Fruit fly (Drosophila melanogaster) whole organism, embryonic: ENCODE measurements around the gene TrpRS.

Source experiments
- CG11504 ChIP-seq: fragments of 200-800 bp; sonication (Bioruptor generic); optimal IDR thresholded peaks from 3 replicates; lab custom pipeline; 2019; ENCODE audit warnings: missing biosample characterization, mild to moderate bottlenecking, missing genetic modification characterization, moderate library complexity
- CG1233 ChIP-seq: fragments of 200-800 bp; sonication (Bioruptor generic); optimal IDR thresholded peaks from 4 replicates; lab custom pipeline; 2018; ENCODE audit warnings: missing biosample characterization, mild to moderate bottlenecking, missing genetic modification characterization
- CG12659 ChIP-seq: fragments of 200-800 bp; sonication (Bioruptor generic); optimal IDR thresholded peaks from 3 replicates; lab custom pipeline; 2017; ENCODE audit warnings: mild to moderate bottlenecking, missing biosample characterization, missing genetic modification reagents, missing genetic modification characterization
- CG13894 ChIP-seq: fragments of 200-800 bp; sonication (Bioruptor generic); optimal IDR thresholded peaks from 3 replicates; lab custom pipeline; 2018; ENCODE audit warnings: missing biosample characterization, mild to moderate bottlenecking, missing genetic modification characterization, moderate library complexity
- CG2678 ChIP-seq: fragments of 200-800 bp; sonication (Bioruptor generic); optimal IDR thresholded peaks from 3 replicates; lab custom pipeline; 2019; ENCODE audit warnings: missing biosample characterization, mild to moderate bottlenecking, missing genetic modification characterization, moderate library complexity
- CG30431 ChIP-seq: fragments of 200-800 bp; sonication (Bioruptor generic); optimal IDR thresholded peaks from 2 replicates; lab custom pipeline; 2017; ENCODE audit warnings: missing biosample characterization, missing genetic modification characterization
- CG31224 ChIP-seq: fragments of 200-800 bp; sonication (Bioruptor generic); IDR thresholded peaks from 2 replicates; pipeline ENCODE4 v1.3.6; 2022; ENCODE audit warnings: missing biosample characterization, missing genetic modification characterization
- CG32532 ChIP-seq: fragments of 200-800 bp; sonication (Bioruptor generic); IDR thresholded peaks from 2 replicates; pipeline ENCODE4 v1.3.6; 2022; ENCODE audit warnings: missing biosample characterization, missing genetic modification characterization
- CG4282 ChIP-seq: fragments of 200-800 bp; sonication (Bioruptor generic); optimal IDR thresholded peaks from 2 replicates; lab custom pipeline; 2016; ENCODE audit warnings: missing biosample characterization, missing genetic modification characterization
- CG43689 ChIP-seq: fragments of 200-800 bp; sonication (Bioruptor generic); IDR thresholded peaks from 2 replicates; pipeline ENCODE4 v1.3.6; 2022; ENCODE audit warnings: missing biosample characterization, missing genetic modification characterization
- CG4424 ChIP-seq: fragments of 200-800 bp; sonication (Bioruptor generic); optimal IDR thresholded peaks from 3 replicates; lab custom pipeline; 2016; ENCODE audit warnings: missing biosample characterization, missing genetic modification characterization
- CG5245 ChIP-seq: fragments of 200-800 bp; sonication (Bioruptor generic); optimal IDR thresholded peaks from 3 replicates; lab custom pipeline; 2016; ENCODE audit warnings: missing biosample characterization, missing genetic modification characterization
- CG6272 ChIP-seq: fragments of 200-800 bp; sonication (Bioruptor generic); IDR thresholded peaks from 2 replicates; pipeline ENCODE4 v1.3.6; 2022; ENCODE audit warnings: missing biosample characterization, missing genetic modification characterization
- CG6654 ChIP-seq: fragments of 200-800 bp; sonication (Bioruptor generic); optimal IDR thresholded peaks from 2 replicates; lab custom pipeline; 2017; ENCODE audit warnings: missing biosample characterization, mild to moderate bottlenecking, missing genetic modification characterization
- CG7556 ChIP-seq: fragments of 200-800 bp; sonication (Bioruptor generic); optimal IDR thresholded peaks from 2 replicates; lab custom pipeline; 2017; ENCODE audit warnings: missing biosample characterization, mild to moderate bottlenecking, missing genetic modification characterization
- CG7963 ChIP-seq: fragments of 200-800 bp; sonication (Bioruptor generic); IDR thresholded peaks from 3 replicates; pipeline ENCODE4 v1.3.6; 2022; ENCODE audit warnings: missing biosample characterization, missing genetic modification characterization; ENCODE audit not compliant: partially characterized antibody
- CG8765 ChIP-seq: fragments of 200-800 bp; sonication (Bioruptor generic); IDR thresholded peaks from 2 replicates; pipeline ENCODE4 v1.3.6; 2022; ENCODE audit warnings: missing biosample characterization, missing genetic modification characterization
- CG9215 ChIP-seq: fragments of 200-800 bp; sonication (Bioruptor generic); IDR thresholded peaks from 2 replicates; pipeline ENCODE4 v1.3.6; 2022; ENCODE audit warnings: missing biosample characterization, missing genetic modification characterization
- CG9609 ChIP-seq: fragments of 200-800 bp; sonication (Bioruptor generic); optimal IDR thresholded peaks from 3 replicates; lab custom pipeline; 2016; ENCODE audit warnings: missing biosample characterization, missing genetic modification characterization
- CkIIα-i1 ChIP-seq: fragments of 200-800 bp; sonication (Bioruptor generic); IDR thresholded peaks from 2 replicates; pipeline ENCODE4 v1.3.6; 2022; ENCODE audit warnings: missing biosample characterization, missing genetic modification characterization
- Dfd ChIP-seq, 2 experiments: fragments of >200 bp; optimal IDR thresholded peaks; 2 replicates each; lab custom pipeline; 2017; ENCODE audit warnings: missing biosample characterization in 2 of 2, missing genetic modification characterization in 2 of 2
- E2f1 ChIP-seq: fragments of 200-800 bp; sonication (Bioruptor generic); IDR thresholded peaks from 2 replicates; pipeline ENCODE4 v1.3.6; 2022; ENCODE audit warnings: missing biosample characterization, missing genetic modification characterization
- Eip74EF ChIP-seq, 2 experiments: fragments of 200-800 bp in 1 of 2; fragments of >200 bp in 1 of 2; sonication (Bioruptor generic) in 1 of 2; optimal IDR thresholded peaks; 2 replicates each; lab custom pipeline; 2017 to 2019; ENCODE audit warnings: missing biosample characterization in 2 of 2, missing genetic modification characterization in 2 of 2, mild to moderate bottlenecking in 1 of 2, moderate library complexity in 1 of 2
- HLHmδ ChIP-seq: fragments of 200-800 bp; sonication (Bioruptor generic); optimal IDR thresholded peaks from 2 replicates; lab custom pipeline; 2018; ENCODE audit warnings: missing biosample characterization, mild to moderate bottlenecking, missing genetic modification characterization, moderate library complexity
- HmgZ ChIP-seq: fragments of 200-800 bp; sonication (Bioruptor generic); optimal IDR thresholded peaks from 2 replicates; lab custom pipeline; 2018; ENCODE audit warnings: missing biosample characterization, mild to moderate bottlenecking, missing genetic modification characterization
- Hr39 ChIP-seq: fragments of >200 bp; optimal IDR thresholded peaks from 2 replicates; lab custom pipeline; 2017
- Hr78 ChIP-seq, 2 experiments: fragments of 200-800 bp in 1 of 2; fragments of >200 bp in 1 of 2; sonication (Bioruptor generic) in 1 of 2; optimal IDR thresholded peaks; 2 replicates each; lab custom pipeline; 2017 to 2019; ENCODE audit warnings: missing biosample characterization in 2 of 2, missing genetic modification characterization in 2 of 2, mild to moderate bottlenecking in 1 of 2, moderate library complexity in 1 of 2
- Hsf ChIP-seq: fragments of 200-800 bp; sonication (Bioruptor generic); optimal IDR thresholded peaks from 3 replicates; lab custom pipeline; 2016; ENCODE audit warnings: missing biosample characterization, missing genetic modification characterization
- Lhr ChIP-seq: fragments of 200-800 bp; sonication (Bioruptor generic); optimal IDR thresholded peaks from 3 replicates; lab custom pipeline; 2017; ENCODE audit warnings: mild to moderate bottlenecking, missing biosample characterization, missing genetic modification reagents, missing genetic modification characterization
- NC2α ChIP-seq: fragments of 200-800 bp; sonication (Bioruptor generic); optimal IDR thresholded peaks from 2 replicates; lab custom pipeline; 2016; ENCODE audit warnings: missing biosample characterization, missing genetic modification characterization
- Rfx ChIP-seq: fragments of 200-800 bp; sonication (Bioruptor generic); IDR thresholded peaks from 2 replicates; pipeline ENCODE4 v1.3.6; 2022; ENCODE audit warnings: missing biosample characterization, missing genetic modification characterization
- Sin3A ChIP-seq: fragments of >200 bp; optimal IDR thresholded peaks from 2 replicates; lab custom pipeline; 2018
- Six4 ChIP-seq: fragments of 200-800 bp; sonication (Bioruptor generic); optimal IDR thresholded peaks from 2 replicates; lab custom pipeline; 2016; ENCODE audit warnings: missing biosample characterization, missing genetic modification characterization
- Ssrp ChIP-seq: fragments of 200-800 bp; sonication (Bioruptor generic); optimal IDR thresholded peaks from 2 replicates; lab custom pipeline; 2018; ENCODE audit warnings: missing biosample characterization, mild to moderate bottlenecking, missing genetic modification characterization, moderate library complexity
- ab ChIP-seq: fragments of 200-800 bp; sonication (Bioruptor generic); optimal IDR thresholded peaks from 2 replicates; lab custom pipeline; 2016; ENCODE audit warnings: missing biosample characterization, missing genetic modification characterization
- al ChIP-seq: fragments of 200-800 bp; sonication (Bioruptor generic); IDR thresholded peaks from 2 replicates; pipeline ENCODE4 v1.3.6; 2022; ENCODE audit warnings: missing biosample characterization, missing genetic modification characterization
- bab2 ChIP-seq: fragments of 200-800 bp; sonication (Bioruptor generic); optimal IDR thresholded peaks from 2 replicates; lab custom pipeline; 2016; ENCODE audit warnings: missing biosample characterization, missing genetic modification characterization
- crol ChIP-seq: fragments of 200-800 bp; sonication (Bioruptor generic); IDR thresholded peaks from 2 replicates; pipeline ENCODE4 v1.3.6; 2022; ENCODE audit warnings: missing biosample characterization, missing genetic modification characterization
- dati ChIP-seq: fragments of 200-800 bp; sonication (Bioruptor generic); IDR thresholded peaks from 2 replicates; pipeline ENCODE4 v1.3.6; 2022; ENCODE audit warnings: missing biosample characterization, missing genetic modification characterization
- ems ChIP-seq: fragments of 200-800 bp; sonication (Bioruptor generic); optimal IDR thresholded peaks from 3 replicates; lab custom pipeline; 2016; ENCODE audit warnings: missing biosample characterization, missing genetic modification characterization
- gcm ChIP-seq: fragments of 200-800 bp; sonication (Bioruptor generic); optimal IDR thresholded peaks from 2 replicates; lab custom pipeline; 2019; ENCODE audit warnings: missing biosample characterization, mild to moderate bottlenecking, missing genetic modification characterization, moderate library complexity
- gfzf ChIP-seq: fragments of 200-800 bp; sonication (Bioruptor generic); optimal IDR thresholded peaks from 2 replicates; lab custom pipeline; 2016; ENCODE audit warnings: missing biosample characterization, mild to moderate bottlenecking, missing genetic modification characterization, moderate library complexity
- ham ChIP-seq: fragments of 200-800 bp; sonication (Bioruptor generic); IDR thresholded peaks from 2 replicates; pipeline ENCODE4 v1.3.6; 2022; ENCODE audit warnings: missing biosample characterization, missing genetic modification characterization
- luna ChIP-seq: fragments of 200-800 bp; sonication (Bioruptor generic); optimal IDR thresholded peaks from 2 replicates; lab custom pipeline; 2016; ENCODE audit warnings: missing biosample characterization, missing genetic modification characterization
- mam ChIP-seq: fragments of 200-800 bp; sonication (Bioruptor generic); optimal IDR thresholded peaks from 3 replicates; lab custom pipeline; 2016; ENCODE audit warnings: missing biosample characterization, missing genetic modification characterization
- pho ChIP-seq: fragments of 200-800 bp; sonication (Bioruptor generic); optimal IDR thresholded peaks from 2 replicates; lab custom pipeline; 2016; ENCODE audit warnings: missing biosample characterization, missing genetic modification characterization
- sc ChIP-seq, 3 experiments: fragments of >200 bp in 2 of 3; fragments of 200-800 bp in 1 of 3; sonication (Bioruptor generic) in 1 of 3; optimal IDR thresholded peaks; 2 replicates in 2 of 3; 3 replicates in 1 of 3; lab custom pipeline; 2017; ENCODE audit warnings: mild to moderate bottlenecking in 1 of 3, missing biosample characterization in 1 of 3, missing genetic modification characterization in 1 of 3, missing genetic modification reagents in 1 of 3
- sna ChIP-seq: fragments of 200-800 bp; sonication (Bioruptor generic); IDR thresholded peaks from 2 replicates; pipeline ENCODE4 v1.3.6; 2022; ENCODE audit warnings: missing biosample characterization, missing genetic modification characterization; ENCODE audit not compliant: partially characterized antibody
- stwl ChIP-seq: fragments of 200-800 bp; sonication (Bioruptor generic); optimal IDR thresholded peaks from 3 replicates; lab custom pipeline; 2018; ENCODE audit warnings: missing biosample characterization, mild to moderate bottlenecking, missing genetic modification characterization, moderate library complexity
- tup ChIP-seq: fragments of 200-800 bp; sonication (Bioruptor generic); optimal IDR thresholded peaks from 2 replicates; lab custom pipeline; 2016; ENCODE audit warnings: missing biosample characterization, mild to moderate bottlenecking, missing genetic modification characterization, moderate library complexity
- vnd ChIP-seq: fragments of 200-800 bp; sonication (Bioruptor generic); IDR thresholded peaks from 3 replicates; pipeline ENCODE4 v1.3.6; 2022; ENCODE audit warnings: missing biosample characterization, missing genetic modification characterization; ENCODE audit not compliant: partially characterized antibody
- wdn ChIP-seq: fragments of 200-800 bp; sonication (Bioruptor generic); IDR thresholded peaks from 2 replicates; pipeline ENCODE4 v1.3.6; 2022; ENCODE audit warnings: missing biosample characterization, missing genetic modification characterization

The TrpRS gene

dm6 chr3R:9233763-9234162 lies 32.9 kb downstream of the TrpRS start (continued):
- no peak for TF ChIP-seq ham (GFP tag; lab: Robert Waterston, UW)
- TF ChIP-seq Sin3A (lab: Kevin White, UChicago): no peak
- no peak for TF ChIP-seq sc (optimal IDR thresholded peaks at IDR 0.05; lab: Kevin White, UChicago)
- no peak for TF ChIP-seq sc (GFP tag; optimal IDR thresholded peaks at IDR 0.05; lab: Kevin White, UChicago)
- TF ChIP-seq CG4424: no peak
- no peak for TF ChIP-seq CG13894 (tag; lab: Kevin White, UChicago)
- TF ChIP-seq CG43689 (GFP tag; lab: Robert Waterston, UW): no peak
- TF ChIP-seq wdn: no peak
- no peak for TF ChIP-seq CG9609
- peak; percentile 18 for TF ChIP-seq CG6654 (GFP tag; lab: Kevin White, UChicago)
- TF ChIP-seq CG9215: no peak
- no peak for TF ChIP-seq Rfx (GFP tag; lab: Robert Waterston, UW)
- 0 out of 2 replicates have a peak, but pooled peaks have one; percentile 3 for TF ChIP-seq crol (GFP tag; lab: Robert Waterston, UW)
- TF ChIP-seq CG4282 (GFP tag; lab: Kevin White, UChicago): no peak
- no peak for TF ChIP-seq dati (GFP tag; lab: Robert Waterston, UW)
- no peak for TF ChIP-seq CkIIα-i1
- no peak for TF ChIP-seq HmgZ (tag; lab: Kevin White, UChicago)
- TF ChIP-seq CG32532 (GFP tag; lab: Robert Waterston, UW): 0 out of 2 replicates have a peak, but pooled peaks have one; percentile 37
- TF ChIP-seq Hr78 (GFP tag; optimal IDR thresholded peaks at IDR 0.05; lab: Kevin White, UChicago): no peak
- TF ChIP-seq Eip74EF (GFP tag; optimal IDR thresholded peaks at IDR 0.05; lab: Kevin White, UChicago): no peak
- TF ChIP-seq gfzf (GFP tag; lab: Kevin White, UChicago): no peak
- no peak for TF ChIP-seq NC2α (GFP tag; lab: Kevin White, UChicago)
- TF ChIP-seq ems (GFP tag; lab: Kevin White, UChicago): no peak
- TF ChIP-seq CG31224 (GFP tag; lab: Robert Waterston, UW): no peak
- TF ChIP-seq CG12659 (GFP tag; lab: Kevin White, UChicago): no peak
- TF ChIP-seq gcm (GFP tag; lab: Kevin White, UChicago): no peak
- no peak for TF ChIP-seq CG30431
- no peak for TF ChIP-seq bab2 (GFP tag; lab: Kevin White, UChicago)
- TF ChIP-seq al (GFP tag; lab: Robert Waterston, UW): no peak
- no peak for TF ChIP-seq ab (GFP tag; lab: Kevin White, UChicago)
- no peak for TF ChIP-seq E2f1 (GFP tag; lab: Robert Waterston, UW)
- no peak for TF ChIP-seq pho
- TF ChIP-seq Dfd (GFP tag; optimal IDR thresholded peaks at IDR 0.05; lab: Kevin White, UChicago): peak in 1 of 2 experiments; percentile 95
- TF ChIP-seq vnd (GFP tag; lab: Robert Waterston, UW): no peak
- TF ChIP-seq CG11504 (tag; lab: Kevin White, UChicago): peak; percentile 92
- TF ChIP-seq Ssrp (tag; lab: Kevin White, UChicago): no peak
- no peak for TF ChIP-seq CG7556 (GFP tag; lab: Kevin White, UChicago)
- TF ChIP-seq Hsf (GFP tag; lab: Kevin White, UChicago): no peak
- TF ChIP-seq Hr39 (lab: Kevin White, UChicago): no peak
- no peak for TF ChIP-seq CG2678
- TF ChIP-seq CG7963 (GFP tag; lab: Robert Waterston, UW): 0 out of 3 replicates have a peak, but pooled peaks have one; percentile 19
- no peak for TF ChIP-seq CG1233 (GFP tag; lab: Kevin White, UChicago)
- TF ChIP-seq sna (GFP tag; lab: Robert Waterston, UW): no peak
- no peak for TF ChIP-seq tup (GFP tag; lab: Kevin White, UChicago)
- TF ChIP-seq HLHmδ: no peak
- TF ChIP-seq stwl (tag; lab: Kevin White, UChicago): peak; percentile 37
- TF ChIP-seq Six4 (GFP tag; lab: Kevin White, UChicago): no peak
- no peak for TF ChIP-seq mam (GFP tag; lab: Kevin White, UChicago)
- no peak for TF ChIP-seq Lhr
- no peak for TF ChIP-seq luna (GFP tag; lab: Kevin White, UChicago)
- no peak for TF ChIP-seq CG8765
- no peak for TF ChIP-seq CG5245
- TF ChIP-seq CG6272 (GFP tag; lab: Robert Waterston, UW): no peak
